Fruit fly (Drosophila melanogaster) whole organism, prepupa: ENCODE data around the gene Cp16.

Source experiments
- Blimp-1 ChIP-seq: fragments of 200-800 bp; sonication (Bioruptor generic); optimal IDR thresholded peaks from 3 replicates; lab custom pipeline; 2017; ENCODE audit warnings: missing biosample characterization, missing genetic modification characterization, mild to moderate bottlenecking, moderate library complexity, missing genetic modification reagents
- CG10631 ChIP-seq: fragments of 200-800 bp; sonication (Bioruptor generic); optimal IDR thresholded peaks from 2 replicates; lab custom pipeline; 2016; ENCODE audit warnings: missing biosample characterization, missing genetic modification characterization
- CG10669 ChIP-seq: fragments of 200-800 bp; sonication (Bioruptor generic); optimal IDR thresholded peaks from 3 replicates; lab custom pipeline; 2018; ENCODE audit warnings: missing biosample characterization, mild to moderate bottlenecking, missing genetic modification characterization, moderate library complexity
- CG11902 ChIP-seq: fragments of 200-800 bp; sonication (Bioruptor generic); optimal IDR thresholded peaks from 3 replicates; lab custom pipeline; 2016; ENCODE audit warnings: missing biosample characterization, missing genetic modification characterization
- CG15336 ChIP-seq: fragments of 200-800 bp; sonication (Bioruptor generic); IDR thresholded peaks from 2 replicates; pipeline ENCODE4 v1.3.6; 2022; ENCODE audit warnings: missing biosample characterization, missing genetic modification characterization
- CG1621 ChIP-seq: fragments of 200-800 bp; sonication (Bioruptor generic); optimal IDR thresholded peaks from 3 replicates; lab custom pipeline; 2018; ENCODE audit warnings: missing biosample characterization, mild to moderate bottlenecking, missing genetic modification characterization
- CG16779 ChIP-seq: fragments of 200-800 bp; sonication (Bioruptor generic); optimal IDR thresholded peaks from 3 replicates; lab custom pipeline; 2017; ENCODE audit warnings: missing biosample characterization, mild to moderate bottlenecking, missing genetic modification characterization
- CG31627 ChIP-seq: fragments of 200-800 bp; sonication (Bioruptor generic); optimal IDR thresholded peaks from 3 replicates; lab custom pipeline; 2016; ENCODE audit warnings: missing biosample characterization, missing genetic modification characterization
- CG32006 ChIP-seq: fragments of 200-800 bp; sonication (Bioruptor generic); optimal IDR thresholded peaks from 3 replicates; lab custom pipeline; 2017; ENCODE audit warnings: missing biosample characterization, mild to moderate bottlenecking, missing genetic modification characterization
- CG34406 ChIP-seq: fragments of 200-800 bp; sonication (Bioruptor generic); optimal IDR thresholded peaks from 3 replicates; lab custom pipeline; 2016; ENCODE audit warnings: missing biosample characterization, missing genetic modification characterization
- CG3919 ChIP-seq: fragments of 200-800 bp; sonication (Bioruptor generic); optimal IDR thresholded peaks from 3 replicates; lab custom pipeline; 2016; ENCODE audit warnings: missing biosample characterization, missing genetic modification characterization
- CG4318 ChIP-seq: fragments of 200-800 bp; sonication (Bioruptor generic); optimal IDR thresholded peaks from 3 replicates; lab custom pipeline; 2017; ENCODE audit warnings: missing biosample characterization, mild to moderate bottlenecking, missing genetic modification characterization
- CG6163 ChIP-seq: fragments of 200-800 bp; sonication (Bioruptor generic); IDR thresholded peaks from 3 replicates; pipeline ENCODE4 v1.3.6; 2022; ENCODE audit warnings: missing biosample characterization, missing genetic modification characterization
- CG6276 ChIP-seq: fragments of 200-800 bp; sonication (Bioruptor generic); optimal IDR thresholded peaks from 2 replicates; lab custom pipeline; 2017; ENCODE audit warnings: missing biosample characterization, mild to moderate bottlenecking, missing genetic modification characterization
- CG6792 ChIP-seq: fragments of 200-800 bp; sonication (Bioruptor generic); optimal IDR thresholded peaks from 3 replicates; lab custom pipeline; 2016; ENCODE audit warnings: missing biosample characterization, missing genetic modification characterization
- CG6808 ChIP-seq: fragments of 200-800 bp; sonication (Bioruptor generic); optimal IDR thresholded peaks from 3 replicates; lab custom pipeline; 2017; ENCODE audit warnings: missing biosample characterization, missing genetic modification characterization, mild to moderate bottlenecking, moderate library complexity, missing genetic modification reagents
- CG6854 ChIP-seq: fragments of 200-800 bp; sonication (Bioruptor generic); optimal IDR thresholded peaks from 2 replicates; lab custom pipeline; 2017; ENCODE audit warnings: missing biosample characterization, mild to moderate bottlenecking, missing genetic modification characterization
- CG7368 ChIP-seq: fragments of 200-800 bp; sonication (Bioruptor generic); optimal IDR thresholded peaks from 3 replicates; lab custom pipeline; 2016; ENCODE audit warnings: missing biosample characterization, missing genetic modification characterization
- CG9139 ChIP-seq: fragments of 200-800 bp; sonication (Bioruptor generic); optimal IDR thresholded peaks from 3 replicates; lab custom pipeline; 2017; ENCODE audit warnings: missing biosample characterization, mild to moderate bottlenecking, missing genetic modification characterization
- Eip78C ChIP-seq: fragments of 200-800 bp; sonication (Bioruptor generic); peaks from one replicate; lab custom pipeline; 2016; ENCODE audit warnings: missing biosample characterization, missing genetic modification characterization
- Eip93F ChIP-seq: fragments of 200-800 bp; sonication (Bioruptor generic); optimal IDR thresholded peaks from 2 replicates; lab custom pipeline; 2016; ENCODE audit warnings: missing biosample characterization, mild to moderate bottlenecking, missing genetic modification characterization
- Gug ChIP-seq: fragments of 200-800 bp; sonication (Bioruptor generic); IDR thresholded peaks from 2 replicates; pipeline ENCODE4 v1.3.6; 2022; ENCODE audit warnings: missing biosample characterization, missing genetic modification characterization
- Hr39 ChIP-seq: fragments of 200-800 bp; sonication (Bioruptor generic); optimal IDR thresholded peaks from 2 replicates; lab custom pipeline; 2016; ENCODE audit warnings: missing biosample characterization, missing genetic modification characterization
- Met ChIP-seq: fragments of 200-800 bp; sonication (Bioruptor generic); optimal IDR thresholded peaks from 3 replicates; lab custom pipeline; 2016; ENCODE audit warnings: missing biosample characterization, missing genetic modification characterization
- OdsH ChIP-seq: fragments of 200-800 bp; sonication (Bioruptor generic); optimal IDR thresholded peaks from 3 replicates; lab custom pipeline; 2016; ENCODE audit warnings: missing biosample characterization, missing genetic modification characterization
- Sox102F ChIP-seq: fragments of 200-800 bp; sonication (Bioruptor generic); optimal IDR thresholded peaks from 2 replicates; lab custom pipeline; 2016; ENCODE audit warnings: missing biosample characterization, mild to moderate bottlenecking, missing genetic modification characterization
- Sox14 ChIP-seq: fragments of 200-800 bp; sonication (Bioruptor generic); optimal IDR thresholded peaks from 3 replicates; lab custom pipeline; 2016; ENCODE audit warnings: missing biosample characterization, missing genetic modification characterization
- acj6 ChIP-seq: fragments of 200-800 bp; sonication (Bioruptor generic); optimal IDR thresholded peaks from 3 replicates; lab custom pipeline; 2016; ENCODE audit warnings: missing biosample characterization, missing genetic modification characterization
- cyc ChIP-seq: fragments of 200-800 bp; sonication (Bioruptor generic); optimal IDR thresholded peaks from 3 replicates; lab custom pipeline; 2016; ENCODE audit warnings: missing biosample characterization, missing genetic modification characterization
- dsx ChIP-seq: fragments of 200-800 bp; optimal IDR thresholded peaks from 3 replicates; lab custom pipeline; 2019; ENCODE audit warnings: missing biosample characterization, mild to moderate bottlenecking, missing genetic modification characterization, moderate library complexity; ENCODE audit not compliant: poor library complexity, severe bottlenecking
- eg ChIP-seq: fragments of 200-800 bp; sonication (Bioruptor generic); IDR thresholded peaks from 3 replicates; pipeline ENCODE4 v1.3.6; 2022; ENCODE audit warnings: missing biosample characterization, missing genetic modification characterization
- esn ChIP-seq: fragments of 200-800 bp; sonication (Bioruptor generic); optimal IDR thresholded peaks from 2 replicates; lab custom pipeline; 2016; ENCODE audit warnings: missing biosample characterization, mild to moderate bottlenecking, missing genetic modification characterization, moderate library complexity
- fkh ChIP-seq: fragments of 200-800 bp; sonication (Bioruptor generic); optimal IDR thresholded peaks from 3 replicates; lab custom pipeline; 2017; ENCODE audit warnings: missing biosample characterization, mild to moderate bottlenecking, missing genetic modification characterization, moderate library complexity
- salr ChIP-seq, 2 experiments: fragments of 200-800 bp; sonication (Bioruptor generic); optimal IDR thresholded peaks; 3 replicates each; lab custom pipeline; 2016 to 2018; ENCODE audit warnings: missing biosample characterization in 2 of 2, missing genetic modification characterization in 2 of 2, mild to moderate bottlenecking in 1 of 2
- ss ChIP-seq, 2 experiments: fragments of 200-800 bp; sonication (Bioruptor generic); optimal IDR thresholded peaks; 2 replicates in 1 of 2; 3 replicates in 1 of 2; lab custom pipeline; 2017 to 2018; ENCODE audit warnings: mild to moderate bottlenecking in 2 of 2, missing biosample characterization in 2 of 2, missing genetic modification characterization in 2 of 2, moderate library complexity in 1 of 2
- svp ChIP-seq: fragments of 200-800 bp; sonication (Bioruptor generic); peaks from one replicate; lab custom pipeline; 2016; ENCODE audit warnings: missing biosample characterization, missing genetic modification characterization
- topi ChIP-seq: fragments of 200-800 bp; sonication (Bioruptor generic); optimal IDR thresholded peaks from 3 replicates; lab custom pipeline; 2016; ENCODE audit warnings: missing biosample characterization, missing genetic modification characterization
- vri ChIP-seq: fragments of 200-800 bp; sonication (Bioruptor generic); optimal IDR thresholded peaks from 3 replicates; lab custom pipeline; 2016; ENCODE audit warnings: missing biosample characterization, mild to moderate bottlenecking, missing genetic modification characterization

The Cp16 gene

dm6 chr3L:8696487-8696954 lies 35.2 kb upstream of the Cp16 start (continued):
- TF ChIP-seq dsx (no peak), CG16779 (tag; lab: Kevin White, UChicago) (no peak), esn (peak; percentile 24), CG6792 (GFP tag; lab: Kevin White, UChicago) (peak; percentile 35), svp (GFP tag; lab: Kevin White, UChicago) (peak; percentile 98), Met (peak; percentile 77), CG7368 (no peak), Eip78C (peak; percentile 83), CG11902 (GFP tag; lab: Kevin White, UChicago) (no peak), CG32006 (GFP tag; lab: Kevin White, UChicago) (peak; percentile 19), OdsH (no peak), CG6276 (GFP tag; lab: Kevin White, UChicago) (no peak), Sox102F (GFP tag; lab: Kevin White, UChicago) (peak; percentile 13), Sox14 (peak; percentile 47), ss (GFP tag; optimal IDR thresholded peaks at IDR 0.05; lab: Kevin White, UChicago) (peak; percentile 43 to 70), CG4318 (GFP tag; lab: Kevin White, UChicago) (no peak), topi (peak; percentile 33)

- TF ChIP-seq esn (no peak), CG6854 (peak; percentile 74), CG1621 (tag; lab: Kevin White, UChicago) (peak; percentile 30), ss (GFP tag; optimal IDR thresholded peaks at IDR 0.05; lab: Kevin White, UChicago) (peak; percentile 61 to 80), eg (GFP tag; lab: Robert Waterston, UW) (peak; percentile 25; the same call in 1 of the 3 replicates), CG10669 (GFP tag; lab: Kevin White, UChicago) (peak; percentile 18), CG9139 (GFP tag; lab: Kevin White, UChicago) (peak; percentile 61), CG6163 (no peak), CG16779 (tag; lab: Kevin White, UChicago) (peak; percentile 32), Blimp-1 (GFP tag; lab: Kevin White, UChicago) (peak; percentile 7), Gug (GFP tag; lab: Robert Waterston, UW) (no peak), CG11902 (GFP tag; lab: Kevin White, UChicago) (no peak), CG6808 (peak; percentile 45), CG6276 (GFP tag; lab: Kevin White, UChicago) (peak; percentile 30)
Observed at dm6 chr3L:8697862-8698261, 33.9 kb upstream of the Cp16 start.

- 0 out of 3 replicates have a peak, but pooled peaks have one; percentile 18 for TF ChIP-seq CG6163
- peak; percentile 87 for TF ChIP-seq fkh (GFP tag; lab: Kevin White, UChicago)
- no peak for TF ChIP-seq cyc (GFP tag; lab: Kevin White, UChicago)
- no peak for TF ChIP-seq CG3919 (GFP tag; lab: Kevin White, UChicago)
- TF ChIP-seq CG6276 (GFP tag; lab: Kevin White, UChicago), result peak; percentile 0
- peak; percentile 19 for TF ChIP-seq CG32006 (GFP tag; lab: Kevin White, UChicago)
- peak; percentile 99 for TF ChIP-seq svp (GFP tag; lab: Kevin White, UChicago)
- no peak for TF ChIP-seq salr (GFP tag; optimal IDR thresholded peaks at IDR 0.05; lab: Kevin White, UChicago)
- TF ChIP-seq Sox14, result no peak
- TF ChIP-seq CG15336, result no peak
Observed at dm6 chr3L:8698493-8699166, 33.1 kb upstream of the Cp16 start.

dm6 chr3L:8699612-8700011 lies 32.1 kb upstream of the Cp16 start:
- TF ChIP-seq Eip93F (GFP tag; lab: Kevin White, UChicago), result peak; percentile 29
- TF ChIP-seq CG3919 (GFP tag; lab: Kevin White, UChicago), result no peak
- peak; percentile 41; the same call in 1 of the 2 replicates for TF ChIP-seq Gug (GFP tag; lab: Robert Waterston, UW)
- peak; percentile 58; the same call in 1 of the 3 replicates for TF ChIP-seq CG6163
- peak; percentile 26 for TF ChIP-seq Met
- peak; percentile 32 for TF ChIP-seq Eip78C
- TF ChIP-seq esn, result no peak
- peak; percentile 92 for TF ChIP-seq svp (GFP tag; lab: Kevin White, UChicago)
- peak; percentile 90 for TF ChIP-seq fkh (GFP tag; lab: Kevin White, UChicago)
- peak; percentile 2 for TF ChIP-seq OdsH
- TF ChIP-seq Hr39, result no peak
- TF ChIP-seq vri, result peak; percentile 54
- TF ChIP-seq CG10631 (GFP tag; lab: Kevin White, UChicago), result no peak
- peak; percentile 13 for TF ChIP-seq CG34406
- TF ChIP-seq CG15336, result no peak
- TF ChIP-seq acj6 (GFP tag; lab: Kevin White, UChicago), result no peak
- no peak for TF ChIP-seq CG6276 (GFP tag; lab: Kevin White, UChicago)
- no peak for TF ChIP-seq CG31627 (GFP tag; lab: Kevin White, UChicago)
